Worm (Caenorhabditis elegans) whole organism, young adult: ENCODE data around the gene C01G6.2.

Source experiments
- B0261.1 ChIP-seq: sonication (generic microtip); optimal IDR thresholded peaks from 2 replicates; lab custom pipeline; 2016; ENCODE audit warnings: mild to moderate bottlenecking, missing genetic modification characterization, moderate library complexity, missing compliant biosample characterization
- B0336.3 ChIP-seq: fragments of 200-800 bp; sonication (Bioruptor generic); IDR thresholded peaks from 2 replicates; pipeline ENCODE4 v1.3.6; 2022; ENCODE audit warnings: missing genetic modification characterization, missing compliant biosample characterization
- F57C9.4 ChIP-seq: sonication (generic microtip); optimal IDR thresholded peaks from 2 replicates; lab custom pipeline; 2017; ENCODE audit warnings: mild to moderate bottlenecking, missing genetic modification characterization, missing compliant biosample characterization
- K11D2.4 ChIP-seq: fragments of 200-800 bp; sonication (Bioruptor generic); IDR thresholded peaks from 2 replicates; pipeline ENCODE4 v1.3.6; 2022; ENCODE audit warnings: missing genetic modification reagents, missing genetic modification characterization, missing compliant biosample characterization
- K12H6.12 ChIP-seq: fragments of 200-800 bp; sonication (Bioruptor generic); optimal IDR thresholded peaks from 2 replicates; lab custom pipeline; 2018; ENCODE audit warnings: mild to moderate bottlenecking, missing genetic modification characterization, missing compliant biosample characterization
- ama-1 ChIP-seq, 3 experiments: fragments of 150-350 bp in 1 of 3; sonication (generic microtip) in 2 of 3; optimal IDR thresholded peaks; 2 replicates each; lab custom pipeline; 2014 to 2018; ENCODE audit warnings: missing biosample characterization in 2 of 3, missing genetic modification characterization in 2 of 3, missing genetic modification reagents in 2 of 3
- aptf-2 ChIP-seq: fragments of 200-800 bp; sonication (Bioruptor generic); conservative IDR thresholded peaks from 2 replicates; pipeline ENCODE4 v1.3.6; 2022; ENCODE audit warnings: missing genetic modification reagents, missing genetic modification characterization, missing compliant biosample characterization
- atf-7 ChIP-seq: sonication (generic microtip); optimal IDR thresholded peaks from 2 replicates; lab custom pipeline; 2017; ENCODE audit warnings: mild to moderate bottlenecking, missing genetic modification characterization, missing compliant biosample characterization
- ccch-3 ChIP-seq: fragments of 200-800 bp; sonication (Bioruptor generic); optimal IDR thresholded peaks from 2 replicates; lab custom pipeline; 2018; ENCODE audit warnings: mild to moderate bottlenecking, missing genetic modification characterization, missing compliant biosample characterization
- cebp-1 ChIP-seq, 2 experiments: fragments of 200-800 bp in 1 of 2; sonication (Bioruptor generic) in 1 of 2; sonication (generic microtip) in 1 of 2; IDR thresholded peaks in 1 of 2; optimal IDR thresholded peaks in 1 of 2; 2 replicates each; pipeline versions ENCODE4 v1.3.6 to Lab custom; 2017 to 2022; ENCODE audit warnings: missing compliant biosample characterization in 2 of 2, missing genetic modification characterization in 2 of 2, mild to moderate bottlenecking in 1 of 2, missing genetic modification reagents in 1 of 2, moderate library complexity in 1 of 2
- ceh-100 ChIP-seq: fragments of 200-800 bp; sonication (Bioruptor generic); IDR thresholded peaks from 2 replicates; pipeline ENCODE4 v1.3.6; 2022; ENCODE audit warnings: missing genetic modification reagents, missing genetic modification characterization, missing compliant biosample characterization
- ceh-91 ChIP-seq: fragments of 200-800 bp; sonication (Bioruptor generic); IDR thresholded peaks from 2 replicates; pipeline ENCODE4 v1.3.6; 2022; ENCODE audit warnings: missing genetic modification reagents, missing genetic modification characterization, missing compliant biosample characterization
- chd-7 ChIP-seq: sonication (generic microtip); optimal IDR thresholded peaks from 2 replicates; lab custom pipeline; 2016; ENCODE audit warnings: mild to moderate bottlenecking, missing genetic modification characterization, moderate library complexity, missing compliant biosample characterization
- die-1 ChIP-seq: sonication (generic microtip); optimal IDR thresholded peaks from 2 replicates; lab custom pipeline; 2016; ENCODE audit warnings: missing genotype, mild to moderate bottlenecking, missing genetic modification characterization, missing compliant biosample characterization
- dox-1 ChIP-seq: fragments of 200-800 bp; sonication (Bioruptor generic); IDR thresholded peaks from 2 replicates; pipeline ENCODE4 v1.3.6; 2022; ENCODE audit warnings: missing genetic modification reagents, missing genetic modification characterization, missing compliant biosample characterization
- ekl-4 ChIP-seq: fragments of 200-800 bp; sonication (Bioruptor generic); IDR thresholded peaks from 2 replicates; pipeline ENCODE4 v1.3.6; 2022; ENCODE audit warnings: missing genetic modification reagents, missing genetic modification characterization, missing compliant biosample characterization
- fkh-3 ChIP-seq: sonication (generic microtip); optimal IDR thresholded peaks from 2 replicates; lab custom pipeline; 2016; ENCODE audit warnings: mild to moderate bottlenecking, missing genetic modification characterization, missing compliant biosample characterization
- hmg-1.2 ChIP-seq: fragments of 200-800 bp; sonication (Bioruptor generic); IDR thresholded peaks from 2 replicates; pipeline ENCODE4 v1.3.6; 2022; ENCODE audit warnings: missing genetic modification reagents, missing genetic modification characterization, missing compliant biosample characterization
- hrde-1 ChIP-seq: sonication (generic microtip); optimal IDR thresholded peaks from 2 replicates; lab custom pipeline; 2016; ENCODE audit warnings: missing genetic modification characterization, mild to moderate bottlenecking, missing compliant biosample characterization, moderate library complexity, missing genotype, missing genetic modification reagents, borderline replicate concordance
- lag-1 ChIP-seq: fragments of 200-800 bp; sonication (Bioruptor generic); IDR thresholded peaks from 2 replicates; pipeline ENCODE4 v1.3.6; 2022; ENCODE audit warnings: missing genetic modification reagents, missing genetic modification characterization, missing compliant biosample characterization
- let-526 ChIP-seq: fragments of 200-800 bp; sonication (Bioruptor generic); IDR thresholded peaks from 2 replicates; pipeline ENCODE4 v1.3.6; 2022; ENCODE audit warnings: missing genetic modification reagents, missing genetic modification characterization, missing compliant biosample characterization
- let-607 ChIP-seq, 2 experiments: fragments of 200-800 bp in 1 of 2; sonication (Bioruptor generic) in 1 of 2; sonication (generic microtip) in 1 of 2; optimal IDR thresholded peaks; 2 replicates each; lab custom pipeline; 2016 to 2018; ENCODE audit warnings: mild to moderate bottlenecking in 2 of 2, missing compliant biosample characterization in 2 of 2, missing genetic modification characterization in 2 of 2, moderate library complexity in 2 of 2, missing genotype in 1 of 2
- lin-26 ChIP-seq: fragments of 200-800 bp; sonication (Bioruptor generic); IDR thresholded peaks from 2 replicates; pipeline ENCODE4 v1.3.6; 2022; ENCODE audit warnings: missing genetic modification reagents, missing genetic modification characterization, missing compliant biosample characterization
- lin-40 ChIP-seq: sonication (generic microtip); optimal IDR thresholded peaks from 2 replicates; lab custom pipeline; 2016; ENCODE audit warnings: missing genetic modification characterization, mild to moderate bottlenecking, missing compliant biosample characterization, missing genotype, missing genetic modification reagents
- madf-6 ChIP-seq: fragments of 200-800 bp; sonication (Bioruptor generic); IDR thresholded peaks from 2 replicates; pipeline ENCODE4 v1.3.6; 2022; ENCODE audit warnings: missing genetic modification reagents, missing genetic modification characterization, missing compliant biosample characterization
- mcd-1 ChIP-seq: fragments of 200-800 bp; sonication (Bioruptor generic); IDR thresholded peaks from 2 replicates; pipeline ENCODE4 v1.3.6; 2022; ENCODE audit warnings: missing genetic modification reagents, missing genetic modification characterization, missing compliant biosample characterization
- mel-28 ChIP-seq: sonication (generic microtip); optimal IDR thresholded peaks from 2 replicates; lab custom pipeline; 2016; ENCODE audit warnings: borderline replicate concordance, mild to moderate bottlenecking, missing genetic modification characterization, missing compliant biosample characterization
- nfya-2 ChIP-seq: fragments of 200-800 bp; sonication (Bioruptor generic); IDR thresholded peaks from 2 replicates; pipeline ENCODE4 v1.3.6; 2022; ENCODE audit warnings: missing genetic modification reagents, missing genetic modification characterization, missing compliant biosample characterization
- nfyb-1 ChIP-seq: fragments of 200-800 bp; sonication (Bioruptor generic); IDR thresholded peaks from 2 replicates; pipeline ENCODE4 v1.3.6; 2022; ENCODE audit warnings: missing genetic modification reagents, missing genetic modification characterization, missing compliant biosample characterization
- nhr-80 ChIP-seq: sonication (generic microtip); optimal IDR thresholded peaks from 2 replicates; lab custom pipeline; 2016; ENCODE audit warnings: missing genetic modification characterization, missing compliant biosample characterization
- rec-8 ChIP-seq, 2 experiments: sonication (generic microtip); optimal IDR thresholded peaks; 2 replicates each; lab custom pipeline; 2016; ENCODE audit warnings: mild to moderate bottlenecking in 2 of 2, missing genetic modification characterization in 2 of 2, missing genetic modification reagents in 2 of 2, missing genotype in 2 of 2, missing biosample characterization in 1 of 2, missing compliant biosample characterization in 1 of 2, moderate library complexity in 1 of 2
- sdz-38 ChIP-seq: sonication (generic microtip); optimal IDR thresholded peaks from 2 replicates; lab custom pipeline; 2016; ENCODE audit warnings: missing genotype, missing genetic modification characterization, missing compliant biosample characterization
- tbp1 ChIP-seq: fragments of 200-800 bp; sonication (Bioruptor generic); optimal IDR thresholded peaks from 2 replicates; lab custom pipeline; 2018; ENCODE audit warnings: mild to moderate bottlenecking, missing genetic modification characterization, missing compliant biosample characterization
- tlf-1 ChIP-seq: fragments of 200-800 bp; sonication (Bioruptor generic); optimal IDR thresholded peaks from 2 replicates; lab custom pipeline; 2018; ENCODE audit warnings: mild to moderate bottlenecking, missing genetic modification characterization, missing compliant biosample characterization
- unc-62 ChIP-seq: fragments of 150-350 bp; optimal IDR thresholded peaks from 2 replicates; lab custom pipeline; 2014; ENCODE audit warnings: missing biosample characterization, missing genetic modification reagents, missing genetic modification characterization
- zim-3 ChIP-seq: sonication (generic microtip); optimal IDR thresholded peaks from 2 replicates; lab custom pipeline; 2017; ENCODE audit warnings: mild to moderate bottlenecking, missing genetic modification characterization, moderate library complexity, missing compliant biosample characterization
- ztf-25 ChIP-seq: fragments of 200-800 bp; sonication (Bioruptor generic); IDR thresholded peaks from 2 replicates; pipeline ENCODE4 v1.3.6; 2022; ENCODE audit warnings: missing genetic modification reagents, missing genetic modification characterization, missing compliant biosample characterization
- ztf-26 ChIP-seq: sonication (generic microtip); optimal IDR thresholded peaks from 2 replicates; lab custom pipeline; 2017; ENCODE audit warnings: missing genetic modification characterization, missing compliant biosample characterization
- ztf-3 ChIP-seq: fragments of 200-800 bp; sonication (Bioruptor generic); optimal IDR thresholded peaks from 2 replicates; lab custom pipeline; 2018; ENCODE audit warnings: mild to moderate bottlenecking, missing genetic modification characterization, missing compliant biosample characterization

C01G6.2 gene

DNA sequence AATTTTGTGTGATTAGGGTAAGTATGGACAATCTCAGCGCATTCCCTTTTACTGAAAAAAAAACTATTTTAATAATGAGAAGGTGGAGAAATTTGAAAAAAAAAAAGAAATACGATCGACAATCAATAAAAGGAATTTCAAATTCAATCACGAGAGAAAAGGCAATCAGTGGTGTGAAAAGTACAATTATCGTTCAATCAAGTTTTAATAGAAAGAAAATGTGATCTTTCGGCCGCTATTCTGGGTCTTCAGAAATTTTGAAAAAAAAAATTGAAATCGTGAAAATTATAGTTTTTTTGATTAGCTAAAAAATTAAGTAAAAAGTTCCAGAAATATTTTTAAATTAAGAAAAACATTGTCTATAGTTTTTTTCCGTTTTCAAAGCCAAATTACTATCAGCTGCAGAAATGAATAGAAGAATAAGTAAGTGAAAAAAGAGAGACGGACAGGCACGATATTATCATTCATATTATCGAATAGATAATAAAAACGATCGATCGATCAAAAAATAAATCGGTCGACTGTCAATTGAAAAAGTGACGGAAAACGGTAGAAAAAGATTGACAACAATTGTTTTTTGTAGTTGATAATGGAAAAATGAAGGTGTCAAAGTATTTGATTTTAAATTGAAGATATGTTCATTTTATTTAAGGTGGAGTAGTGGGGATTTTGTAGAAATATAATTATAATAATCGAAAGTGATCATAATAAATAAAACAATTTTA, 13.4 kb downstream of the C01G6.2 start, which contains the start of gene gldi-3:
gldi-3 (minus strand) TSS at position 51 of the 725 bp plus-strand sequence.
- TF ChIP-seq let-607 (tag; optimal IDR thresholded peaks at IDR 0.05; lab: Kevin White, UChicago) (peak in 1 of 2 experiments; percentile 51), nfyb-1 (GFP tag; lab: Robert Waterston, UW) (0 out of 2 replicates have a peak, but pooled peaks have one; percentile 20), let-526 (no peak), cebp-1 (GFP tag; IDR thresholded peaks at IDR 0.05; lab: Robert Waterston, UW) (no peak), cebp-1 (tag; optimal IDR thresholded peaks at IDR 0.05; lab: Kevin White, UChicago) (no peak), nhr-80 (tag; lab: Kevin White, UChicago) (peak; percentile 61), unc-62 (GFP tag; lab: Kevin White, UChicago) (peak; percentile 49)
- TF ChIP-seq, all 124 proteins: peak for 4

ce11 chrII:9280846-9281245, 14.0 kb downstream of the C01G6.2 start:
- TF ChIP-seq ama-1 (optimal IDR thresholded peaks at IDR 0.05; lab: Kevin White, UChicago) (no peak), ama-1 (GFP tag; optimal IDR thresholded peaks at IDR 0.05; lab: Kevin White, UChicago) (no peak), tlf-1 (GFP tag; lab: Kevin White, UChicago) (no peak), ztf-25 (GFP tag; lab: Robert Waterston, UW) (no peak), cebp-1 (GFP tag; IDR thresholded peaks at IDR 0.05; lab: Robert Waterston, UW) (no peak), cebp-1 (tag; optimal IDR thresholded peaks at IDR 0.05; lab: Kevin White, UChicago) (no peak), mcd-1 (GFP tag; lab: Robert Waterston, UW) (no peak), aptf-2 (GFP tag; lab: Robert Waterston, UW) (no peak), ccch-3 (GFP tag; lab: Kevin White, UChicago) (no peak), B0261.1 (no peak), ztf-3 (GFP tag; lab: Kevin White, UChicago) (no peak), sdz-38 (tag; lab: Kevin White, UChicago) (no peak), ekl-4 (GFP tag; lab: Robert Waterston, UW) (no peak)

DNA sequence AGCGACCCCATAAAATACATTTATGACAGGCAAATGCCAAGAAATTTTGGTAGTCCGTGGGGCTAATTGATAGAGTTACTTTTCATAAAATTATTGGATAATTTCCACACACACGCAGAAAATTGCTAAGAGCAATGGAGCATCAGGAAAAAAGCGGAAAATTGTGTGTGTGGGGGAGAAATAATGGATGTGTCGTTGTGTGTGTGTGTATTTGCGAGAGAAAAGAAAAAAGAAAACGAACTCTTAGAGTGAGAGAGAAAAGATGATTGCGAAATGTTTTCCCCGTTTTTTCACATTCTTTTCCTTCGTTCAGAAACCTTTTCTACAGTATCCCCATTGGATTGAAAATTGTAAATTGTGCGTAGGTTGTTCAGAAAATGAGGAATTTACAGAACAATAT, 14.7 kb downstream of the C01G6.2 start:
- TF ChIP-seq dox-1 (GFP tag; lab: Robert Waterston, UW) (peak; percentile 26; the same call in 1 of the 2 replicates), zim-3 (tag; lab: Kevin White, UChicago) (no peak), cebp-1 (GFP tag; IDR thresholded peaks at IDR 0.05; lab: Robert Waterston, UW) (peak; percentile 86; the same call in 1 of the 2 replicates), cebp-1 (tag; optimal IDR thresholded peaks at IDR 0.05; lab: Kevin White, UChicago) (peak; percentile 96), hmg-1.2 (GFP tag; lab: Robert Waterston, UW) (peak; percentile 21; the same call in 1 of the 2 replicates), lin-40 (tag; lab: Kevin White, UChicago) (peak; percentile 0), let-607 (tag; optimal IDR thresholded peaks at IDR 0.05; lab: Kevin White, UChicago) (no peak), F57C9.4 (tag; lab: Kevin White, UChicago) (no peak), K12H6.12 (peak; percentile 70)

DNA sequence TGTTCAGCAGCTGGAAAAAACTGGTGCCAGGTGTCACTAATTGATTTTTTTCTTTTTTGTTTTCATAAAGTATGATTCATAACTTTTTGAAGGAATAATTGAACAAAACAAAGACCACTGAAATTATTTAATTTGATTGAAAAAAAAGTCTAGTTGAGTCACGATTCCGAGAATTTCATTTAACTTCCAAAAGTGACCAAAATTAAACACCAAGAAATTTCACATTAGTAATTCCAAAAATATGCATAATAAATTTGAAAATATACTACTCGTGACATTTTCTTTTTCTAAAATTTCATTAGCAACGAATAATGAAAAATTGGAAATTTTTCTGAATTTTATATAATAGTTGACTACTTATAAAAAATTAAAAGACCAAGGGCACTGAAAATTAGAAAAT, 15.2 kb downstream of the C01G6.2 start:
- TF ChIP-seq atf-7 (tag; lab: Kevin White, UChicago) (no peak), chd-7 (tag; lab: Kevin White, UChicago) (no peak), sdz-38 (tag; lab: Kevin White, UChicago) (no peak), B0336.3 (no peak), rec-8 (tag; optimal IDR thresholded peaks at IDR 0.05; lab: Kevin White, UChicago) (no peak), mel-28 (no peak), hrde-1 (no peak)

ce11 chrII:9282787-9283186, 15.9 kb downstream of the C01G6.2 start:
- TF ChIP-seq ceh-91 (GFP tag; lab: Robert Waterston, UW): no peak
- no peak for TF ChIP-seq ceh-100 (GFP tag; lab: Robert Waterston, UW)
- peak; percentile 17; the same call in 1 of the 2 replicates for TF ChIP-seq madf-6 (GFP tag; lab: Robert Waterston, UW)
- TF ChIP-seq lin-26 (GFP tag; lab: Robert Waterston, UW): peak; percentile 63
- no peak for TF ChIP-seq nfya-2 (GFP tag; lab: Robert Waterston, UW)
- peak; percentile 83 for TF ChIP-seq ztf-26 (tag; lab: Kevin White, UChicago)
- TF ChIP-seq fkh-3 (tag; lab: Kevin White, UChicago): no peak
- peak; percentile 63 for TF ChIP-seq tbp1
- peak; percentile 69 for TF ChIP-seq cebp-1 (GFP tag; IDR thresholded peaks at IDR 0.05; lab: Robert Waterston, UW)
- TF ChIP-seq cebp-1 (tag; optimal IDR thresholded peaks at IDR 0.05; lab: Kevin White, UChicago): peak; percentile 91
- no peak for TF ChIP-seq lag-1 (GFP tag; lab: Robert Waterston, UW)
- peak; percentile 65; the same call in 1 of the 2 replicates for TF ChIP-seq K11D2.4 (GFP tag; lab: Robert Waterston, UW)
- peak; percentile 32 for TF ChIP-seq die-1 (tag; lab: Kevin White, UChicago)
